Fruit fly (Drosophila melanogaster) whole organism, embryonic: ENCODE measurements around the gene udt.

Source experiments
- ATbp ChIP-seq: fragments of 200-800 bp; sonication (Bioruptor generic); optimal IDR thresholded peaks from 2 replicates; lab custom pipeline; 2017; ENCODE audit warnings: missing biosample characterization, mild to moderate bottlenecking, missing genetic modification characterization, missing genetic modification reagents
- Antp ChIP-seq: fragments of 200-800 bp; sonication (Bioruptor generic); optimal IDR thresholded peaks from 3 replicates; lab custom pipeline; 2016; ENCODE audit warnings: missing biosample characterization, missing genetic modification characterization
- Awh ChIP-seq: fragments of 200-800 bp; sonication (Bioruptor generic); IDR thresholded peaks from 2 replicates; pipeline ENCODE4, ENCODE4 v1.3.6; 2022; ENCODE audit warnings: missing biosample characterization, missing genetic modification characterization
- CG10209 ChIP-seq: fragments of 200-800 bp; sonication (Bioruptor generic); optimal IDR thresholded peaks from 3 replicates; lab custom pipeline; 2017; ENCODE audit warnings: missing biosample characterization, mild to moderate bottlenecking, missing genetic modification characterization, missing genetic modification reagents
- CG10366 ChIP-seq: fragments of 200-800 bp; sonication (Bioruptor generic); IDR thresholded peaks from 2 replicates; pipeline ENCODE4 v1.3.6; 2022; ENCODE audit warnings: missing biosample characterization, missing genetic modification characterization
- CG12071 ChIP-seq: fragments of 200-800 bp; sonication (Bioruptor generic); optimal IDR thresholded peaks from 3 replicates; lab custom pipeline; 2018; ENCODE audit warnings: missing biosample characterization, mild to moderate bottlenecking, missing genetic modification characterization
- CG12769 ChIP-seq: fragments of 200-800 bp; sonication (Bioruptor generic); optimal IDR thresholded peaks from 2 replicates; lab custom pipeline; 2019; ENCODE audit warnings: missing biosample characterization, mild to moderate bottlenecking, missing genetic modification characterization, moderate library complexity
- CG14050 ChIP-seq: fragments of 200-800 bp; sonication (Bioruptor generic); IDR thresholded peaks from 3 replicates; pipeline ENCODE4 v1.3.6; 2022; ENCODE audit warnings: missing biosample characterization, missing genetic modification characterization
- CG14667 ChIP-seq: fragments of 200-800 bp; sonication (Bioruptor generic); IDR thresholded peaks from 2 replicates; pipeline ENCODE4 v1.3.6; 2022; ENCODE audit warnings: missing biosample characterization, missing genetic modification characterization
- CG15479 ChIP-seq: fragments of 200-800 bp; sonication (Bioruptor generic); optimal IDR thresholded peaks from 3 replicates; lab custom pipeline; 2019; ENCODE audit warnings: missing biosample characterization, mild to moderate bottlenecking, missing genetic modification characterization, moderate library complexity
- CG15696 ChIP-seq: fragments of 200-800 bp; sonication (Bioruptor generic); optimal IDR thresholded peaks from 2 replicates; lab custom pipeline; 2019; ENCODE audit warnings: missing biosample characterization, mild to moderate bottlenecking, missing genetic modification characterization, moderate library complexity
- CG1603 ChIP-seq: fragments of 200-800 bp; sonication (Bioruptor generic); optimal IDR thresholded peaks from 2 replicates; lab custom pipeline; 2019; ENCODE audit warnings: missing biosample characterization, mild to moderate bottlenecking, missing genetic modification characterization, moderate library complexity
- CG31365 ChIP-seq: fragments of 200-800 bp; sonication (Bioruptor generic); optimal IDR thresholded peaks from 2 replicates; lab custom pipeline; 2018; ENCODE audit warnings: missing biosample characterization, mild to moderate bottlenecking, missing genetic modification characterization
- CG3407 ChIP-seq: fragments of 200-800 bp; sonication (Bioruptor generic); optimal IDR thresholded peaks from 2 replicates; lab custom pipeline; 2018; ENCODE audit warnings: missing biosample characterization, mild to moderate bottlenecking, missing genetic modification characterization
- CG5180 ChIP-seq: fragments of 200-800 bp; sonication (Bioruptor generic); optimal IDR thresholded peaks from 3 replicates; lab custom pipeline; 2017; ENCODE audit warnings: missing biosample characterization, missing genetic modification characterization, mild to moderate bottlenecking, moderate library complexity, missing genetic modification reagents
- CG6683 ChIP-seq: fragments of 200-800 bp; sonication (Bioruptor generic); optimal IDR thresholded peaks from 2 replicates; lab custom pipeline; 2017; ENCODE audit warnings: missing biosample characterization, mild to moderate bottlenecking, missing genetic modification characterization, missing genetic modification reagents
- CG7372 ChIP-seq: fragments of 200-800 bp; sonication (Bioruptor generic); IDR thresholded peaks from 2 replicates; pipeline ENCODE4 v1.3.6; 2022; ENCODE audit warnings: missing biosample characterization, missing genetic modification characterization
- CG8359 ChIP-seq: fragments of 200-800 bp; sonication (Bioruptor generic); optimal IDR thresholded peaks from 2 replicates; lab custom pipeline; 2017; ENCODE audit warnings: missing biosample characterization, mild to moderate bottlenecking, missing genetic modification characterization, borderline replicate concordance
- Dip3 ChIP-seq: fragments of 200-800 bp; sonication (Bioruptor generic); optimal IDR thresholded peaks from 3 replicates; lab custom pipeline; 2016; ENCODE audit warnings: missing biosample characterization, missing genetic modification characterization
- Drgx ChIP-seq: fragments of 200-800 bp; sonication (Bioruptor generic); IDR thresholded peaks from 2 replicates; pipeline ENCODE4 v1.3.6; 2022; ENCODE audit warnings: missing biosample characterization, missing genetic modification characterization
- H15 ChIP-seq: fragments of 200-800 bp; sonication (Bioruptor generic); IDR thresholded peaks from 3 replicates; pipeline ENCODE4 v1.3.6; 2022; ENCODE audit warnings: missing biosample characterization, missing genetic modification characterization
- Kr ChIP-seq: fragments of 200-800 bp; sonication (Bioruptor generic); optimal IDR thresholded peaks from 2 replicates; lab custom pipeline; 2017; ENCODE audit warnings: missing biosample characterization, mild to moderate bottlenecking, missing genetic modification characterization
- MTF-1 ChIP-seq: fragments of 200-800 bp; sonication (Bioruptor generic); optimal IDR thresholded peaks from 2 replicates; lab custom pipeline; 2018; ENCODE audit warnings: missing biosample characterization, mild to moderate bottlenecking, missing genetic modification characterization, borderline replicate concordance
- Med ChIP-seq: fragments of 200-800 bp; sonication (Bioruptor generic); peaks from one replicate; lab custom pipeline; 2016; ENCODE audit warnings: missing biosample characterization, missing genetic modification characterization, mild to moderate bottlenecking, inconsistent platforms, moderate library complexity
- Optix ChIP-seq: fragments of 200-800 bp; sonication (Bioruptor generic); IDR thresholded peaks from 3 replicates; pipeline ENCODE4 v1.3.6; 2022; ENCODE audit warnings: missing biosample characterization, missing genetic modification characterization
- Rfx ChIP-seq: fragments of 200-800 bp; sonication (Bioruptor generic); IDR thresholded peaks from 2 replicates; pipeline ENCODE4 v1.3.6; 2022; ENCODE audit warnings: missing biosample characterization, missing genetic modification characterization
- ac ChIP-seq: fragments of 200-800 bp; sonication (Bioruptor generic); optimal IDR thresholded peaks from 3 replicates; lab custom pipeline; 2017; ENCODE audit warnings: missing biosample characterization, mild to moderate bottlenecking, missing genetic modification characterization
- az2 ChIP-seq: fragments of 200-800 bp; sonication (Bioruptor generic); optimal IDR thresholded peaks from 3 replicates; lab custom pipeline; 2016; ENCODE audit warnings: missing biosample characterization, missing genetic modification characterization
- ci ChIP-seq: fragments of 200-800 bp; sonication (Bioruptor generic); IDR thresholded peaks from 3 replicates; pipeline ENCODE4 v1.3.6; 2022; ENCODE audit warnings: missing biosample characterization, missing genetic modification characterization
- dm ChIP-seq: fragments of 200-800 bp; sonication (Bioruptor generic); optimal IDR thresholded peaks from 3 replicates; lab custom pipeline; 2016; ENCODE audit warnings: missing biosample characterization, missing genetic modification characterization
- fd64A ChIP-seq: fragments of 200-800 bp; sonication (Bioruptor generic); optimal IDR thresholded peaks from 3 replicates; lab custom pipeline; 2018; ENCODE audit warnings: missing biosample characterization, mild to moderate bottlenecking, missing genetic modification characterization
- ham ChIP-seq: fragments of 200-800 bp; sonication (Bioruptor generic); IDR thresholded peaks from 2 replicates; pipeline ENCODE4 v1.3.6; 2022; ENCODE audit warnings: missing biosample characterization, missing genetic modification characterization
- hb ChIP-seq: fragments of 200-800 bp; sonication (Bioruptor generic); IDR thresholded peaks from 3 replicates; pipeline ENCODE4 v1.3.6; 2022; ENCODE audit warnings: missing biosample characterization, missing genetic modification characterization; ENCODE audit not compliant: partially characterized antibody
- lilli ChIP-seq: fragments of 200-800 bp; sonication (Bioruptor generic); optimal IDR thresholded peaks from 3 replicates; lab custom pipeline; 2016; ENCODE audit warnings: missing biosample characterization, missing genetic modification characterization
- nerfin-2 ChIP-seq: fragments of 200-800 bp; sonication (Bioruptor generic); IDR thresholded peaks from 2 replicates; pipeline ENCODE4 v1.3.6; 2022; ENCODE audit warnings: missing biosample characterization, missing genetic modification characterization; ENCODE audit not compliant: partially characterized antibody
- nom ChIP-seq: fragments of 200-800 bp; sonication (Bioruptor generic); optimal IDR thresholded peaks from 2 replicates; lab custom pipeline; 2017; ENCODE audit warnings: missing biosample characterization, missing genetic modification characterization, mild to moderate bottlenecking, moderate library complexity, missing genetic modification reagents
- onecut ChIP-seq: fragments of 200-800 bp; sonication (Bioruptor generic); IDR thresholded peaks from 2 replicates; pipeline ENCODE4 v1.3.6; 2022; ENCODE audit warnings: missing biosample characterization, missing genetic modification characterization
- pb ChIP-seq: fragments of 200-800 bp; sonication (Bioruptor generic); optimal IDR thresholded peaks from 3 replicates; lab custom pipeline; 2016; ENCODE audit warnings: missing biosample characterization, missing genetic modification characterization
- pfk ChIP-seq: fragments of 200-800 bp; sonication (Bioruptor generic); optimal IDR thresholded peaks from 2 replicates; lab custom pipeline; 2018; ENCODE audit warnings: missing biosample characterization, mild to moderate bottlenecking, missing genetic modification characterization, moderate library complexity
- pho ChIP-seq: fragments of 200-800 bp; sonication (Bioruptor generic); optimal IDR thresholded peaks from 2 replicates; lab custom pipeline; 2016; ENCODE audit warnings: missing biosample characterization, missing genetic modification characterization
- prd ChIP-seq, 3 experiments: fragments of >200 bp in 2 of 3; fragments of 200-800 bp in 1 of 3; sonication (Bioruptor generic) in 1 of 3; optimal IDR thresholded peaks in 2 of 3; IDR thresholded peaks in 1 of 3; 2 replicates in 2 of 3; 3 replicates in 1 of 3; pipeline versions ENCODE4 v1.3.6 to Lab custom; 2017 to 2022; ENCODE audit warnings: missing biosample characterization in 1 of 3, missing genetic modification characterization in 1 of 3
- sens ChIP-seq: fragments of 200-800 bp; sonication (Bioruptor generic); peaks from one replicate; lab custom pipeline; 2016; ENCODE audit warnings: missing biosample characterization, missing genetic modification characterization
- sens-2 ChIP-seq: fragments of 200-800 bp; sonication (Bioruptor generic); IDR thresholded peaks from 2 replicates; pipeline ENCODE4 v1.3.6; 2022; ENCODE audit warnings: missing biosample characterization, missing genetic modification characterization
- so ChIP-seq: fragments of 200-800 bp; sonication (Bioruptor generic); IDR thresholded peaks from 3 replicates; pipeline ENCODE4 v1.3.6; 2022; ENCODE audit warnings: missing biosample characterization, missing genetic modification characterization
- tll ChIP-seq, 2 experiments: fragments of 200-800 bp in 1 of 2; fragments of >200 bp in 1 of 2; sonication (Bioruptor generic) in 1 of 2; optimal IDR thresholded peaks; 2 replicates each; lab custom pipeline; 2017 to 2019; ENCODE audit warnings: missing biosample characterization in 2 of 2, missing genetic modification characterization in 2 of 2, mild to moderate bottlenecking in 1 of 2, moderate library complexity in 1 of 2
- yki ChIP-seq: fragments of >200 bp; optimal IDR thresholded peaks from 3 replicates; lab custom pipeline; 2018
- z ChIP-seq: fragments of 200-800 bp; sonication (Bioruptor generic); IDR thresholded peaks from 3 replicates; pipeline ENCODE4 v1.3.6; 2022; ENCODE audit warnings: missing biosample characterization, missing genetic modification characterization

The udt gene

DNA sequence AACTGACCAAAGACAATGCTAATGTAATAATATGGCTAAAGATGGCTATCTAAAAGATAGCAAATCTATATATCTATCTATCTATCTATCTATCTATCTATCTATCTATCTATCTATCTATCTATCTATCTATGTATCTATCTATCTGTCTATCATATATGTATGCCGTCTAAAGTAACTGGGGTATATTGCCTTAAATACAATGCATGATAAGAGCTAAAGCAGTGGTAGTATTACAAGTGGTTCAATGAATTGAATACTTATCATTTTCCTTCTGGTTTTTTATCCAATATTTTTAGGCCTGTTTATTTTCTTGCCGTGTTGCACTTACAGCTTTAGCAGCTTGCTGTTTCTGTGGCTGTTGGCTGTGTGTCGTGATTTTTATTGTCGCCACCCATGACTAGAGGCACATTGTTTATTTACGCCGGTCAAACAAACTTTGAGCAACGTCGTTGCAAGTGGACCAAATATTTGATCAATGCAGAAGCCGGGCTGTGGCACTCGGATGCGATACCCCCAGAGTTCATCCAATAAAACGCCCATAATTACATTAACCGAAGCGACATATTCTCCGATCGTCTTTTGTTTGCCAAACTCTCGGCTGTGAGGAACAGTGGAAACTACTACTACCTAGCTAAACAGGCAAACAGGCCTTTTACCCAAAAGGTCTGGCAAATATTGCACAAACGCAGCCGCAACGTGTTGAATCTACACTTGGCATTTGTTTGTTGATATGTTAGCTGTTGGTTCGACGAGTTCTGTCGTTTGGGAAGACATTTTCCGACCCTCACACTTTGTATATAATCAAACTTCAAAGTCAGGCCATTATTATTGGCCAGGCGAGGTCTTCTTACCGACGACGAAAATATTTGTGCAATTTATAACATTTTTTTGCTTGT lies 25.1 kb downstream of the udt start:
- TF ChIP-seq CG15696 (tag; lab: Kevin White, UChicago) (peak; percentile 45), z (GFP tag; lab: Robert Waterston, UW) (no peak), CG8359 (GFP tag; lab: Kevin White, UChicago) (peak; percentile 54), tll (GFP tag; optimal IDR thresholded peaks at IDR 0.05; lab: Kevin White, UChicago) (peak in 1 of 2 experiments; percentile 74), Drgx (GFP tag; lab: Robert Waterston, UW) (no peak), nom (GFP tag; lab: Kevin White, UChicago) (peak; percentile 5), ATbp (GFP tag; lab: Kevin White, UChicago) (peak; percentile 9), Rfx (GFP tag; lab: Robert Waterston, UW) (no peak), Antp (GFP tag; lab: Kevin White, UChicago) (no peak), CG10366 (GFP tag; lab: Robert Waterston, UW) (no peak), Med (peak; percentile 57), CG31365 (tag; lab: Kevin White, UChicago) (peak; percentile 10), dm (GFP tag; lab: Kevin White, UChicago) (no peak), pho (GFP tag; lab: Kevin White, UChicago) (no peak), fd64A (GFP tag; lab: Kevin White, UChicago) (no peak), CG3407 (GFP tag; lab: Kevin White, UChicago) (peak; percentile 18), CG10209 (GFP tag; lab: Kevin White, UChicago) (peak; percentile 10), pfk (GFP tag; lab: Kevin White, UChicago) (no peak), CG15479 (GFP tag; lab: Kevin White, UChicago) (peak; percentile 4), CG7372 (GFP tag; lab: Robert Waterston, UW) (no peak), MTF-1 (GFP tag; lab: Kevin White, UChicago) (peak; percentile 6), Dip3 (no peak), CG5180 (GFP tag; lab: Kevin White, UChicago) (no peak), ac (GFP tag; lab: Kevin White, UChicago) (peak; percentile 17), prd (optimal IDR thresholded peaks at IDR 0.05; lab: Kevin White, UChicago) (no peak), prd (GFP tag; IDR thresholded peaks at IDR 0.05; lab: Robert Waterston, UW) (0 out of 3 replicates have a peak, but pooled peaks have one; percentile 14), az2 (no peak), CG1603 (tag; lab: Kevin White, UChicago) (peak; percentile 3), CG14050 (GFP tag; lab: Robert Waterston, UW) (no peak), sens (GFP tag; lab: Kevin White, UChicago) (peak; percentile 77), lilli (GFP tag; lab: Kevin White, UChicago) (no peak), ham (GFP tag; lab: Robert Waterston, UW) (no peak), hb (GFP tag; lab: Robert Waterston, UW) (no peak), Optix (GFP tag; lab: Robert Waterston, UW) (0 out of 3 replicates have a peak, but pooled peaks have one; percentile 29)

DNA sequence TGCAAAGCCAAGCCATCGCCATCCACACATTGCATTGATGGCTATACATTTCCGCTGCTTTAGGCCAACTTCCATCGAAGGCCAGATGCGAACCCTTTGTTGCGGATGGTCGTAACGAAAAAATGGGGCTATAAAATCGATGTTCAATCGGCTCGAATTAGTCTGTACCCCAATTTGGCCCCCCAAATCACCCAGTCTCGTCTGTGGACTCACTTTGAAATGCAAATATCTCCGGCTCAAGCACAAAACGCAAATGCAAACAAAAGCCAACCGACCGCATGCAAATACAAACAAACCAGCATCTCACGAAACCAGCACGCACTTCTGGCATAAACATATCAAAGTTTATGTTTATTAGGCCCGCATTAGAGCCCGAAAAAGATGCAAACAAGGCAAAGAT lies 26.7 kb downstream of the udt start:
- no peak for TF ChIP-seq dm (GFP tag; lab: Kevin White, UChicago)
- TF ChIP-seq ATbp (GFP tag; lab: Kevin White, UChicago): peak; percentile 42
- TF ChIP-seq sens (GFP tag; lab: Kevin White, UChicago): no peak
- TF ChIP-seq Awh: peak; percentile 58; the same call in 1 of the 2 replicates
- TF ChIP-seq Med: peak; percentile 65
- peak; percentile 42; the same call in 1 of the 3 replicates for TF ChIP-seq H15
- no peak for TF ChIP-seq nerfin-2 (GFP tag; lab: Robert Waterston, UW)
- TF ChIP-seq sens-2 (GFP tag; lab: Robert Waterston, UW): no peak
- no peak for TF ChIP-seq onecut (GFP tag; lab: Robert Waterston, UW)
- TF ChIP-seq CG14667: no peak
- peak; percentile 54; the same call in 1 of the 3 replicates for TF ChIP-seq ci (GFP tag; lab: Robert Waterston, UW)
- TF ChIP-seq CG12071 (GFP tag; lab: Kevin White, UChicago): peak; percentile 14
- no peak for TF ChIP-seq Kr (GFP tag; lab: Kevin White, UChicago)
- TF ChIP-seq pb (GFP tag; lab: Kevin White, UChicago): peak; percentile 7
- peak; percentile 59 for TF ChIP-seq CG12769 (tag; lab: Kevin White, UChicago)
- TF ChIP-seq CG6683: no peak
- 0 out of 3 replicates have a peak, but pooled peaks have one; percentile 21 for TF ChIP-seq so (GFP tag; lab: Robert Waterston, UW)
- TF ChIP-seq yki: no peak
